Fruit fly (Drosophila melanogaster): ENCODE data around the gene Nbr.

The Nbr gene

DNA sequence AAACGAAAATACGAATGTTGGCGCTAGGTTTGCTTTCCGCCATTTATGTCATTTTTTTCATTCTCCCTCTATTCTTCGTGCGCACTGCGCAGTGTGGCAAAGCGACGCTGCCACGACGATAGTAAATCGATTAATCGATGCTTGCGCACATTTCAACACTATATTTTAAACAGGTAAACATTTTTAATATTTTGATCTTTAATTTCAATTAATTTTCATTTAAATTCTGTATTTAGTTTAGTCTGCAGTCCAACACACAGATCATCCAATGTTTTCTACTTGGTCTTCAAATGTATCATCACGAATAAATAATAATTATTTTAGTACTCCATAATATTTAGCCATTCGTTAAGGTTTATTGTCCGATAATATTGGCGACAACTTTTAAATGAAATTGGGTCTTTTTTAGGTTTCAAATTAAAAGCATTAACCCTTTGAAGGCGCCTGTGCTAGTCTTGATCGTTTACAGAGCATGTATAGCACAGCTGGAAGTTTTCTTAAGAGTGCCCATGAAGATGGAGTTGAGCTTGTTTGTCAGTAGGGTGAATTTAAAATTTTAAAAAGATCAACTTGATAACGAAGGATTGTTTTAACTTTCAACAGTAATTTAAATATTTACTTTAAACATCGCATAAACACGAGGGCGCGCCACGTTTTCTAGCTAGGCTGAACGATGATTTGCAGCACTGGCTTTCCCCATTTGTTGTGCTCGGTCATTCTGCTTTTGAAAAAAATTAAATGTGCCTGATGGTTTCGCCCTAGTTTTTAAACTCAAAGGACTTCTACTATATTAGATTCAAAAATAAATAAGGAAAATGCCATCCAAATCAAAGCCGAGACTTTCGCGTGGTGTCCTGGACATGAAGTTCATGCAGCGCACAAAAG, 6.5 kb downstream of the Nbr start, which contains the start of the genes Mpp6 and E2f2 (continued):
- TF ChIP-seq CG9437 (GFP tag; optimal IDR thresholded peaks at IDR 0.05), result peak; percentile 27
- TF ChIP-seq CG3726 (GFP tag; IDR thresholded peaks at IDR 0.05), result no peak
- peak in 1 of 2 experiments; percentile 24 for TF ChIP-seq crp (GFP tag; optimal IDR thresholded peaks at IDR 0.05)
- TF ChIP-seq so (GFP tag; IDR thresholded peaks at IDR 0.05), result no peak
- no peak for TF ChIP-seq NK7.1 (GFP tag; optimal IDR thresholded peaks at IDR 0.05)
- TF ChIP-seq Rfx (GFP tag; IDR thresholded peaks at IDR 0.05), result peak; percentile 86
- TF ChIP-seq CG18619 (GFP tag; optimal IDR thresholded peaks at IDR 0.05), result peak; percentile 36
- TF ChIP-seq CG6654 (GFP tag; optimal IDR thresholded peaks at IDR 0.05), result no peak
- no peak for TF ChIP-seq CG17328 (GFP tag; IDR thresholded peaks at IDR 0.05)
- peak; percentile 7 for TF ChIP-seq Lhr (GFP tag; optimal IDR thresholded peaks at IDR 0.05)
- TF ChIP-seq da (GFP tag; optimal IDR thresholded peaks at IDR 0.05), result no peak
- TF ChIP-seq salm (tag; optimal IDR thresholded peaks at IDR 0.05), result no peak
- TF ChIP-seq Med (GFP tag), result peak; percentile 87
- no peak for TF ChIP-seq CG7271 (tag; optimal IDR thresholded peaks at IDR 0.05)
- TF ChIP-seq unc-4 (GFP tag; IDR thresholded peaks at IDR 0.05; ENCODE audit: partially characterized antibody), result peak; percentile 79
- peak; percentile 32 for TF ChIP-seq Max (GFP tag; optimal IDR thresholded peaks at IDR 0.05)
- peak; percentile 86 for TF ChIP-seq CG16813 (GFP tag; IDR thresholded peaks at IDR 0.05; ENCODE audit: partially characterized antibody)
- TF ChIP-seq CG11398 (GFP tag; optimal IDR thresholded peaks at IDR 0.05), result no peak
- peak; percentile 58 for TF ChIP-seq Xrp1 (GFP tag; IDR thresholded peaks at IDR 0.05)
- TF ChIP-seq ato (GFP tag; IDR thresholded peaks at IDR 0.05; ENCODE audit: partially characterized antibody), result peak; percentile 82
- 0 out of 2 replicates have a peak, but pooled peaks have one; percentile 9 for TF ChIP-seq CG14014 (GFP tag; IDR thresholded peaks at IDR 0.05)
- peak; percentile 25 for TF ChIP-seq HLH54F (GFP tag; optimal IDR thresholded peaks at IDR 0.05)
- 0 out of 2 replicates have a peak, but pooled peaks have one; percentile 25 for TF ChIP-seq seq (GFP tag; IDR thresholded peaks at IDR 0.05)
- TF ChIP-seq Taf1 (GFP tag; IDR thresholded peaks at IDR 0.05), result no peak
- no peak for TF ChIP-seq HHEX (GFP tag; optimal IDR thresholded peaks at IDR 0.05)
- TF ChIP-seq ro (GFP tag; IDR thresholded peaks at IDR 0.05), result no peak
- TF ChIP-seq Dek (tag; optimal IDR thresholded peaks at IDR 0.05), result no peak
- TF ChIP-seq mirr (GFP tag; optimal IDR thresholded peaks at IDR 0.05), result no peak
- peak; percentile 58 for TF ChIP-seq Ets97D (GFP tag; optimal IDR thresholded peaks at IDR 0.05)
- TF ChIP-seq CG10209 (GFP tag; optimal IDR thresholded peaks at IDR 0.05), result peak; percentile 23
- no peak for TF ChIP-seq sens-2 (GFP tag; IDR thresholded peaks at IDR 0.05)
- TF ChIP-seq ase (GFP tag; IDR thresholded peaks at IDR 0.05), result no peak
- TF ChIP-seq gfzf (GFP tag; optimal IDR thresholded peaks at IDR 0.05), result no peak
- peak; percentile 64 for TF ChIP-seq CG12659 (GFP tag; optimal IDR thresholded peaks at IDR 0.05)
- TF ChIP-seq Antp (GFP tag; optimal IDR thresholded peaks at IDR 0.05), result peak; percentile 28
- no peak for TF ChIP-seq dmrt99B (tag; optimal IDR thresholded peaks at IDR 0.05)
- no peak for TF ChIP-seq CG31224 (GFP tag; IDR thresholded peaks at IDR 0.05)
- TF ChIP-seq nom (GFP tag; optimal IDR thresholded peaks at IDR 0.05), result peak; percentile 11
- TF ChIP-seq lbe (GFP tag; optimal IDR thresholded peaks at IDR 0.05), result peak; percentile 35
- TF ChIP-seq CG7928 (GFP tag; optimal IDR thresholded peaks at IDR 0.05), result no peak
- TF ChIP-seq Vsx1 (GFP tag; optimal IDR thresholded peaks at IDR 0.05), result no peak
- peak; percentile 27 to 45 for TF ChIP-seq dpn (GFP tag; optimal IDR thresholded peaks at IDR 0.05)
- TF ChIP-seq sd (tag; optimal IDR thresholded peaks at IDR 0.05), result no peak
- no peak for TF ChIP-seq hkb (optimal IDR thresholded peaks at IDR 0.05)
- TF ChIP-seq hkb (GFP tag; IDR thresholded peaks at IDR 0.05), result no peak
- TF ChIP-seq emc (GFP tag; optimal IDR thresholded peaks at IDR 0.05), result peak; percentile 9
- no peak for TF ChIP-seq Hr39 (optimal IDR thresholded peaks at IDR 0.05)
- TF ChIP-seq Dp (GFP tag; optimal IDR thresholded peaks at IDR 0.05), result peak; percentile 79
- peak; percentile 3 for TF ChIP-seq CG33557 (GFP tag; optimal IDR thresholded peaks at IDR 0.05)
